Fruit fly (Drosophila melanogaster): ENCODE data around the gene Dscam4.
A peak's percentile ranks its signal among the peaks of the same experiment; 100 is the strongest.

The Dscam4 gene

dm6 chr3L:8191042-8191613 lies 47.3 kb upstream of the Dscam4 start, which contains the start of gene MED24 (continued):
- TF ChIP-seq zen (tag; optimal IDR thresholded peaks at IDR 0.05) (peak; percentile 28), CG7786 (GFP tag; optimal IDR thresholded peaks at IDR 0.05) (no peak), CkIIα-i1 (GFP tag; IDR thresholded peaks at IDR 0.05) (no peak), phol (tag; optimal IDR thresholded peaks at IDR 0.05) (peak; percentile 27), so (GFP tag; IDR thresholded peaks at IDR 0.05) (no peak), CG6254 (GFP tag; optimal IDR thresholded peaks at IDR 0.05) (no peak), bigmax (GFP tag; optimal IDR thresholded peaks at IDR 0.05) (no peak)

dm6 chr3L:8193016-8193415 lies 45.4 kb upstream of the Dscam4 start, which contains the start of gene CG7387:
TSS of gene CG7387 (minus strand) at chr3L:8193116.
- no peak for TF ChIP-seq Sry-δ (GFP tag; optimal IDR thresholded peaks at IDR 0.05)
- TF ChIP-seq bsh (GFP tag; optimal IDR thresholded peaks at IDR 0.05): no peak
- no peak for TF ChIP-seq repo (GFP tag; optimal IDR thresholded peaks at IDR 0.05)
- TF ChIP-seq maf-S (GFP tag; optimal IDR thresholded peaks at IDR 0.05): no peak
- TF ChIP-seq CG13287 (GFP tag; IDR thresholded peaks at IDR 0.05; ENCODE audit: partially characterized antibody): no peak
- no peak for TF ChIP-seq Vsx1 (GFP tag; optimal IDR thresholded peaks at IDR 0.05)
- TF ChIP-seq Eip74EF (GFP tag; optimal IDR thresholded peaks at IDR 0.05): no peak
- no peak for TF ChIP-seq Sin3A (optimal IDR thresholded peaks at IDR 0.05)
- TF ChIP-seq gsb (GFP tag; IDR thresholded peaks at IDR 0.05): no peak
- TF ChIP-seq CG1647 (GFP tag; optimal IDR thresholded peaks at IDR 0.05): no peak
- no peak for TF ChIP-seq CG17802 (tag; optimal IDR thresholded peaks at IDR 0.05)
- no peak for TF ChIP-seq CG9797 (GFP tag; optimal IDR thresholded peaks at IDR 0.05)
- TF ChIP-seq CG8089 (GFP tag; optimal IDR thresholded peaks at IDR 0.05): no peak
- no peak for TF ChIP-seq ssp (GFP tag; IDR thresholded peaks at IDR 0.05)
- no peak for TF ChIP-seq CG10654 (GFP tag; optimal IDR thresholded peaks at IDR 0.05)
- no peak for TF ChIP-seq mld (GFP tag; IDR thresholded peaks at IDR 0.05; ENCODE audit: partially characterized antibody)
- TF ChIP-seq CG9817 (tag; optimal IDR thresholded peaks at IDR 0.05): no peak
- no peak for TF ChIP-seq gem (tag; optimal IDR thresholded peaks at IDR 0.05)
- TF ChIP-seq CG5953 (GFP tag; IDR thresholded peaks at IDR 0.05): no peak
- no peak for TF ChIP-seq nom (GFP tag; optimal IDR thresholded peaks at IDR 0.05)

- TF ChIP-seq Mes4 (GFP tag; optimal IDR thresholded peaks at IDR 0.05) (no peak), nmo (GFP tag; optimal IDR thresholded peaks at IDR 0.05) (peak; percentile 80), CG4424 (GFP tag; optimal IDR thresholded peaks at IDR 0.05) (peak; percentile 65), CG12071 (GFP tag; optimal IDR thresholded peaks at IDR 0.05) (no peak), slp2 (GFP tag; optimal IDR thresholded peaks at IDR 0.05) (no peak), ftz-f1 (GFP tag; optimal IDR thresholded peaks at IDR 0.05) (no peak), gcm (GFP tag; optimal IDR thresholded peaks at IDR 0.05) (no peak), crol (GFP tag; IDR thresholded peaks at IDR 0.05) (no peak), CG3726 (GFP tag; IDR thresholded peaks at IDR 0.05) (peak; percentile 46; the same call in 1 of the 3 replicates), bcd (GFP tag; optimal IDR thresholded peaks at IDR 0.05) (peak; percentile 53), CG2120 (GFP tag; optimal IDR thresholded peaks at IDR 0.05) (peak; percentile 82), gfzf (GFP tag; optimal IDR thresholded peaks at IDR 0.05) (no peak), Hr51 (GFP tag; optimal IDR thresholded peaks at IDR 0.05) (peak in 1 of 2 experiments; percentile 62), pzg (GFP tag; optimal IDR thresholded peaks at IDR 0.05) (peak; percentile 55), Scr (GFP tag; IDR thresholded peaks at IDR 0.05; ENCODE audit: partially characterized antibody) (peak; percentile 80), da (GFP tag; optimal IDR thresholded peaks at IDR 0.05) (no peak), Bteb2 (GFP tag; optimal IDR thresholded peaks at IDR 0.05) (no peak), HLHmδ (GFP tag; optimal IDR thresholded peaks at IDR 0.05) (no peak), CG6175 (GFP tag; IDR thresholded peaks at IDR 0.05) (peak; percentile 75; the same call in 1 of the 3 replicates), CG12769 (tag; optimal IDR thresholded peaks at IDR 0.05) (no peak), BEAF-32 (GFP tag; optimal IDR thresholded peaks at IDR 0.05) (peak; percentile 80)
Measured at dm6 chr3L:8197779-8198279, 40.6 kb upstream of the Dscam4 start, which contains the start of the genes UbcE2M and Dhps. TSS of gene UbcE2M (minus strand) at chr3L:8197987. TSS of gene Dhps (plus strand) at chr3L:8198207.
